Worm (Caenorhabditis elegans) whole organism, L3 larva: ENCODE data around the gene unc-16.

Experiments used
- aly-2 ChIP-seq: fragments of 150-350 bp; optimal IDR thresholded peaks from 2 replicates; lab custom pipeline; 2014; ENCODE audit warnings: missing biosample characterization, missing genetic modification characterization
- ama-1 ChIP-seq: fragments of 150-350 bp; optimal IDR thresholded peaks from 2 replicates; lab custom pipeline; 2018
- ceh-28 ChIP-seq: fragments of 150-350 bp; optimal IDR thresholded peaks from 2 replicates; lab custom pipeline; 2014; ENCODE audit warnings: missing biosample characterization, missing genetic modification reagents, missing genetic modification characterization
- ceh-82 ChIP-seq: fragments of 150-350 bp; optimal IDR thresholded peaks from 2 replicates; lab custom pipeline; 2014; ENCODE audit warnings: missing biosample characterization, missing genetic modification characterization
- egl-27 ChIP-seq: sonication (generic microtip); optimal IDR thresholded peaks from 4 replicates; lab custom pipeline; 2017; ENCODE audit warnings: missing biosample characterization, missing genetic modification reagents, missing genetic modification characterization
- egl-5 ChIP-seq: fragments of 150-350 bp; optimal IDR thresholded peaks from 2 replicates; lab custom pipeline; 2017; ENCODE audit warnings: missing biosample characterization, missing genetic modification reagents, missing genetic modification characterization, inconsistent platforms
- elt-1 ChIP-seq: fragments of 150-350 bp; optimal IDR thresholded peaks from 2 replicates; lab custom pipeline; 2014; ENCODE audit warnings: missing biosample characterization, missing genetic modification characterization
- elt-2 ChIP-seq: sonication (generic microtip); optimal IDR thresholded peaks from 2 replicates; lab custom pipeline; 2016; ENCODE audit warnings: missing genetic modification reagents, mild to moderate bottlenecking, missing genetic modification characterization, missing compliant biosample characterization
- eor-1 ChIP-seq, 2 experiments: fragments of 150-350 bp; optimal IDR thresholded peaks; 2 replicates each; lab custom pipeline; 2014 to 2018; ENCODE audit warnings: missing biosample characterization in 2 of 2, missing genetic modification characterization in 2 of 2
- fos-1 ChIP-seq: fragments of 150-350 bp; optimal IDR thresholded peaks from 2 replicates; lab custom pipeline; 2014; ENCODE audit warnings: missing biosample characterization, missing genetic modification characterization
- hmg-11 ChIP-seq: sonication (generic microtip); optimal IDR thresholded peaks from 2 replicates; lab custom pipeline; 2016; ENCODE audit warnings: missing genetic modification characterization, missing compliant biosample characterization
- jun-1 ChIP-seq: fragments of 150-350 bp; optimal IDR thresholded peaks from 2 replicates; lab custom pipeline; 2014; ENCODE audit warnings: missing biosample characterization, missing genetic modification reagents, missing genetic modification characterization
- lin-15B ChIP-seq: fragments of 150-350 bp; optimal IDR thresholded peaks from 2 replicates; lab custom pipeline; 2014; ENCODE audit warnings: missing biosample characterization, missing genetic modification characterization
- lsy-12 ChIP-seq: sonication (generic microtip); optimal IDR thresholded peaks from 2 replicates; lab custom pipeline; 2016; ENCODE audit warnings: mild to moderate bottlenecking, missing genetic modification characterization, missing compliant biosample characterization
- mdl-1 ChIP-seq: fragments of 150-350 bp; optimal IDR thresholded peaks from 2 replicates; lab custom pipeline; 2014; ENCODE audit warnings: missing biosample characterization, missing genetic modification characterization
- mml-1 ChIP-seq: fragments of 150-350 bp; sonication (generic microtip); optimal IDR thresholded peaks from 3 replicates; lab custom pipeline; 2014; ENCODE audit warnings: missing biosample characterization, missing genetic modification characterization
- nfya-1 ChIP-seq: sonication (generic microtip); optimal IDR thresholded peaks from 2 replicates; lab custom pipeline; 2017; ENCODE audit warnings: missing genetic modification characterization, mild to moderate bottlenecking, missing compliant biosample characterization, antibody characterized with exemption, moderate library complexity; ENCODE audit not compliant: insufficient read depth
- nhr-11 ChIP-seq: fragments of 150-350 bp; optimal IDR thresholded peaks from 2 replicates; lab custom pipeline; 2014; ENCODE audit warnings: missing biosample characterization, missing genetic modification characterization
- nhr-12 ChIP-seq: fragments of 150-350 bp; optimal IDR thresholded peaks from 2 replicates; lab custom pipeline; 2014; ENCODE audit warnings: missing biosample characterization, missing genetic modification characterization
- nhr-23 ChIP-seq: fragments of 150-350 bp; optimal IDR thresholded peaks from 2 replicates; lab custom pipeline; 2014; ENCODE audit warnings: missing biosample characterization, missing genetic modification reagents, missing genetic modification characterization
- nhr-237 ChIP-seq: fragments of 150-350 bp; optimal IDR thresholded peaks from 2 replicates; lab custom pipeline; 2014; ENCODE audit warnings: missing biosample characterization, missing genetic modification characterization
- nhr-28 ChIP-seq: fragments of 150-350 bp; optimal IDR thresholded peaks from 2 replicates; lab custom pipeline; 2014; ENCODE audit warnings: missing biosample characterization, missing genetic modification characterization
- nhr-43 ChIP-seq: sonication (generic microtip); optimal IDR thresholded peaks from 2 replicates; lab custom pipeline; 2016; ENCODE audit warnings: mild to moderate bottlenecking, missing genetic modification characterization, missing compliant biosample characterization; ENCODE audit not compliant: poor library complexity, severe bottlenecking
- nhr-67 ChIP-seq: fragments of 150-350 bp; optimal IDR thresholded peaks from 2 replicates; lab custom pipeline; 2014; ENCODE audit warnings: missing biosample characterization, missing genetic modification characterization
- nhr-76 ChIP-seq: fragments of 150-350 bp; sonication (generic microtip); optimal IDR thresholded peaks from 5 replicates; lab custom pipeline; 2014; ENCODE audit warnings: missing biosample characterization, missing genetic modification characterization
- nhr-77 ChIP-seq: fragments of 150-350 bp; optimal IDR thresholded peaks from 2 replicates; lab custom pipeline; 2014; ENCODE audit warnings: missing biosample characterization, missing genetic modification characterization
- pha-4 ChIP-seq: fragments of 150-350 bp; optimal IDR thresholded peaks from 2 replicates; lab custom pipeline; 2014; ENCODE audit warnings: missing biosample characterization, missing genetic modification reagents, missing genetic modification characterization
- pqm-1 ChIP-seq: fragments of 150-350 bp; optimal IDR thresholded peaks from 2 replicates; lab custom pipeline; 2017; ENCODE audit warnings: missing biosample characterization, missing genetic modification characterization, inconsistent platforms
- skn-1 ChIP-seq: fragments of 150-350 bp; optimal IDR thresholded peaks from 2 replicates; lab custom pipeline; 2014; ENCODE audit warnings: missing biosample characterization, missing genetic modification characterization
- snpc-4 ChIP-seq: fragments of 150-350 bp; optimal IDR thresholded peaks from 2 replicates; lab custom pipeline; 2014; ENCODE audit warnings: missing biosample characterization, missing genetic modification characterization
- unc-62 ChIP-seq: fragments of 150-350 bp; sonication (generic microtip); optimal IDR thresholded peaks from 4 replicates; lab custom pipeline; 2014; ENCODE audit warnings: missing biosample characterization, missing genetic modification reagents, missing genetic modification characterization
- zag-1 ChIP-seq: fragments of 150-350 bp; optimal IDR thresholded peaks from 2 replicates; lab custom pipeline; 2014; ENCODE audit warnings: missing biosample characterization, missing genetic modification characterization
- ztf-11 ChIP-seq: fragments of 150-350 bp; optimal IDR thresholded peaks from 2 replicates; lab custom pipeline; 2014; ENCODE audit warnings: missing biosample characterization, missing genetic modification characterization
- ztf-4 ChIP-seq: fragments of 150-350 bp; optimal IDR thresholded peaks from 2 replicates; lab custom pipeline; 2014; ENCODE audit warnings: missing biosample characterization, missing genetic modification characterization

Gene unc-16

ce11 chrIII:9525252-9525651, 20.8 kb upstream of the unc-16 start, which contains the start of gene trpp-3:
Gene trpp-3, plus strand, starts transcription at chrIII:9525552.
- no peak for TF ChIP-seq aly-2 (tag; lab: Kevin White, UChicago)
- TF ChIP-seq nhr-67 (tag; lab: Kevin White, UChicago), result no peak
- TF ChIP-seq egl-27 (tag; lab: Kevin White, UChicago), result no peak
- TF ChIP-seq ztf-11 (tag; lab: Kevin White, UChicago), result no peak
- no peak for TF ChIP-seq egl-5 (tag; lab: Kevin White, UChicago)
- no peak for TF ChIP-seq ceh-82 (tag; lab: Kevin White, UChicago)
- TF ChIP-seq lsy-12 (tag; lab: Kevin White, UChicago), result no peak
- TF ChIP-seq nhr-76 (tag; lab: Kevin White, UChicago), result no peak
- TF ChIP-seq elt-2 (tag; lab: Kevin White, UChicago), result no peak
- no peak for TF ChIP-seq nhr-43
- no peak for TF ChIP-seq ceh-28 (tag; lab: Kevin White, UChicago)
- no peak for TF ChIP-seq nhr-11 (tag; lab: Kevin White, UChicago)
- TF ChIP-seq mdl-1 (tag; lab: Kevin White, UChicago), result no peak
- TF ChIP-seq nhr-12, result no peak
- TF ChIP-seq fos-1 (tag; lab: Kevin White, UChicago), result no peak
- TF ChIP-seq hmg-11, result no peak
- TF ChIP-seq elt-1 (tag; lab: Kevin White, UChicago), result no peak
- no peak for TF ChIP-seq nhr-77 (tag; lab: Kevin White, UChicago)
- TF ChIP-seq skn-1 (tag; lab: Kevin White, UChicago), result no peak
- TF ChIP-seq, all 47 proteins: peak for 0

DNA sequence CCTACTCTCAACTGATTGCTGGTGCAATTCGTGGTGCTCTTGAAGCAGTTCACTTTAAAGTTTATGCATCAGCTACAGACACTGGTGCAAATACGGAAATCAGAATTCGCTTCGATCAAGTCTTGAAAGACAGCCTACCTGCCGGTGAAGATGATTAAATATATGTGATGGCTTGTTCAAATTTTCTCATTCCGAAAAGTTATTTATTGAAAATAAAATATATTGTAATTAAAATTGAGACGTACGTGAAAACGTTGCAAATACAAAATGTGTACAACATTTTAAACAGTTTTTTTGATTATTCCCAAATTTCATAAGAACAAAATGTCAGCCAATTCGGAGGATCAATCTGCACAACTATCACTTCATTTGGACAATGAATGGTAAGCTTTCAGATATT, 19.2 kb upstream of the unc-16 start, which contains the start of gene ZK1098.6:
TSS of gene ZK1098.6 (plus strand) at position 301 of the 400 bp plus-strand sequence.
- TF ChIP-seq lin-15B (tag; lab: Kevin White, UChicago), result no peak
- no peak for TF ChIP-seq eor-1 (tag; optimal IDR thresholded peaks at IDR 0.05; lab: Kevin White, UChicago)
- TF ChIP-seq ztf-4, result no peak
- TF ChIP-seq unc-62 (GFP tag; lab: Kevin White, UChicago), result no peak
- TF ChIP-seq hmg-11, result no peak
- no peak for TF ChIP-seq jun-1

- peak; percentile 34 for TF ChIP-seq nfya-1
- TF ChIP-seq pha-4 (tag; lab: Kevin White, UChicago), result peak; percentile 69
- TF ChIP-seq ama-1 (lab: Kevin White, UChicago), result no peak
Observed at ce11 chrIII:9528824-9529223, 17.2 kb upstream of the unc-16 start, which contains the start of gene ZK1098.2. Gene ZK1098.2, plus strand, starts transcription at chrIII:9529159.

DNA sequence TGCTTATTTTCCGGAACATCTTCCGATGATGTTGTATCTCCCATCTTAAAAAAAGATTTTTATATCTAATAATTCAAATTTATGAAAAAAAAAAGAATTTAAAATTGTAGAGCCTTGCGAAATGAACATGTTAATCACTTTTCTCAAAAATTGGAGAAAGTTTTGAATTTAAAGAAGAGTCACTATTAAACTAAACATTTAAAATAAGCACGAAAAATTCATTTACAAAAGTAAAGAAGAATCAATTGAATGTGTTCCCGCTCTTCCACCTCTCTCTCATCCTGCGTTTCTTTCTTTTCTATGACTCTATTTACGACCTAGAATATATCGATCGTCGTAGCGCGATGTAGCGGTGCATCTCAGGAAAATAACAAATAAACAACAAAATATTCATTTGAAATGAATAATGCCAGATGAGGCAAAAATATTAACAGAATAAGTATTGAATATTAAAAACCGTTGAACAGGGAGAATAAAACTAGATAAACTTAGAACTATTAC, 7.4 kb upstream of the unc-16 start, which contains the start of gene ZK1098.3:
TSS of gene ZK1098.3 (minus strand) at position 51 of the 501 bp plus-strand sequence.
- peak; percentile 67 for TF ChIP-seq pha-4 (tag; lab: Kevin White, UChicago)
- peak; percentile 44 for TF ChIP-seq nfya-1
- TF ChIP-seq ceh-28 (tag; lab: Kevin White, UChicago), result peak; percentile 63
- no peak for TF ChIP-seq nhr-237 (tag; lab: Kevin White, UChicago)
- no peak for TF ChIP-seq nhr-76 (tag; lab: Kevin White, UChicago)
- TF ChIP-seq nhr-12, result no peak
- no peak for TF ChIP-seq zag-1
- TF ChIP-seq elt-1 (tag; lab: Kevin White, UChicago), result no peak
- no peak for TF ChIP-seq nhr-28 (tag; lab: Kevin White, UChicago)
- TF ChIP-seq, all 47 proteins: peak for 3

DNA sequence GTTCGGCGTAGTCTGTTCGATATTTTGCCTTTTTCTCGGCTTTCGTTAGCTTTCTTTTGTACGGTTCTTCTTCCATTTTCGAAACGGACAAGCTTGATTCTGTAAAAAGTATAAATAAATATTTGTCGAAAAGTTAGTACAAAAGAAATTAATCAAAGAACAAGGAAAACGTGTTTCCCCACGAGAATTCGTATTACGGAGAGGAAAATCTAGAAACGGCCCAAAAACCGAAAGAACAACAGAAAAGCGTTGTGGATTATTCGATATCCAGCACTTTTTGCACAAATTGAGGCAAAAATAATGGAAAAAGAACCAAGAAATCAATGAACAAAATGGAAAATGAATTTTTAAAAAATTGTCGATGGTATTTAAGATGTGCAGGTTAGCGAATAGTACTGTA, 3.8 kb upstream of the unc-16 start, which contains the start of gene mut-7:
TSS of gene mut-7 (minus strand) at position 101 of the 400 bp plus-strand sequence.
- no peak for TF ChIP-seq elt-2 (tag; lab: Kevin White, UChicago)
- TF ChIP-seq pqm-1 (tag; lab: Kevin White, UChicago), result no peak
- TF ChIP-seq ama-1 (lab: Kevin White, UChicago), result no peak
- no peak for TF ChIP-seq nfya-1
- no peak for TF ChIP-seq egl-27 (tag; lab: Kevin White, UChicago)

ce11 chrIII:9542816-9543215, 3.2 kb upstream of the unc-16 start, which contains the start of gene eif-2Balpha:
Gene eif-2Balpha, plus strand, starts transcription at chrIII:9543119.
- TF ChIP-seq nfya-1 (peak; percentile 32), mml-1 (tag; lab: Kevin White, UChicago) (no peak), hmg-11 (peak; percentile 6), pha-4 (tag; lab: Kevin White, UChicago) (peak; percentile 86), snpc-4 (peak; percentile 8), zag-1 (no peak), elt-2 (tag; lab: Kevin White, UChicago) (peak; percentile 9), nhr-23 (tag; lab: Kevin White, UChicago) (peak; percentile 26), lin-15B (tag; lab: Kevin White, UChicago) (peak; percentile 58), ztf-4 (no peak)
